Fruit fly (Drosophila melanogaster) whole organism, pupa: Measurements from ENCODE around the gene gig.

Experiments
- CG10348 ChIP-seq: fragments of 200-800 bp; sonication (Bioruptor generic); IDR thresholded peaks from 2 replicates; pipeline ENCODE4 v1.3.6; 2022; ENCODE audit warnings: missing biosample characterization, missing genetic modification characterization
- CG13204 ChIP-seq: fragments of 200-800 bp; sonication (Bioruptor generic); optimal IDR thresholded peaks from 2 replicates; lab custom pipeline; 2018; ENCODE audit warnings: missing biosample characterization, mild to moderate bottlenecking, missing genetic modification characterization, moderate library complexity
- CG14655 ChIP-seq: fragments of 200-800 bp; sonication (Bioruptor generic); optimal IDR thresholded peaks from 3 replicates; lab custom pipeline; 2017; ENCODE audit warnings: mild to moderate bottlenecking, missing biosample characterization, missing genetic modification reagents, missing genetic modification characterization
- CG15710 ChIP-seq: fragments of 200-800 bp; sonication (Bioruptor generic); optimal IDR thresholded peaks from 2 replicates; lab custom pipeline; 2018; ENCODE audit warnings: missing biosample characterization, mild to moderate bottlenecking, missing genetic modification characterization, moderate library complexity
- CG17806 ChIP-seq: fragments of 200-800 bp; sonication (Bioruptor generic); optimal IDR thresholded peaks from 2 replicates; lab custom pipeline; 2018; ENCODE audit warnings: missing biosample characterization, mild to moderate bottlenecking, missing genetic modification characterization, moderate library complexity
- CG32121 ChIP-seq: fragments of 200-800 bp; sonication (Bioruptor generic); IDR thresholded peaks from 2 replicates; pipeline ENCODE4 v1.3.6; 2022; ENCODE audit warnings: missing biosample characterization, missing genetic modification characterization
- CG34367 ChIP-seq: fragments of 200-800 bp; sonication (Bioruptor generic); optimal IDR thresholded peaks from 2 replicates; lab custom pipeline; 2018; ENCODE audit warnings: missing biosample characterization, mild to moderate bottlenecking, missing genetic modification characterization
- CG4496 ChIP-seq: fragments of 200-800 bp; sonication (Bioruptor generic); IDR thresholded peaks from 3 replicates; pipeline ENCODE4 v1.3.6; 2022; ENCODE audit warnings: missing biosample characterization, missing genetic modification characterization
- CG8159 ChIP-seq: fragments of 200-800 bp; sonication (Bioruptor generic); optimal IDR thresholded peaks from 3 replicates; lab custom pipeline; 2018; ENCODE audit warnings: missing biosample characterization, mild to moderate bottlenecking, missing genetic modification characterization, moderate library complexity
- CG8301 ChIP-seq: fragments of 200-800 bp; sonication (Bioruptor generic); optimal IDR thresholded peaks from 2 replicates; lab custom pipeline; 2018; ENCODE audit warnings: missing biosample characterization, mild to moderate bottlenecking, missing genetic modification characterization
- CG9948 ChIP-seq: fragments of 200-800 bp; sonication (Bioruptor generic); optimal IDR thresholded peaks from 2 replicates; lab custom pipeline; 2018; ENCODE audit warnings: missing biosample characterization, mild to moderate bottlenecking, missing genetic modification characterization, moderate library complexity
- D1 ChIP-seq: fragments of 200-800 bp; sonication (Bioruptor generic); optimal IDR thresholded peaks from 2 replicates; lab custom pipeline; 2018; ENCODE audit warnings: missing biosample characterization, mild to moderate bottlenecking, missing genetic modification characterization, moderate library complexity
- EcR ChIP-seq: fragments of 200-800 bp; sonication (Bioruptor generic); optimal IDR thresholded peaks from 3 replicates; lab custom pipeline; 2019; ENCODE audit warnings: missing biosample characterization, missing genetic modification characterization, mild to moderate bottlenecking, moderate library complexity, missing genetic modification reagents
- Ets98B ChIP-seq: fragments of 200-800 bp; sonication (Bioruptor generic); IDR thresholded peaks from 2 replicates; pipeline ENCODE4 v1.3.6; 2022; ENCODE audit warnings: missing biosample characterization, missing genetic modification characterization
- Pif1A ChIP-seq: fragments of 200-800 bp; sonication (Bioruptor generic); optimal IDR thresholded peaks from 3 replicates; lab custom pipeline; 2016; ENCODE audit warnings: missing biosample characterization, missing genetic modification characterization
- Pif1B ChIP-seq: fragments of 200-800 bp; sonication (Bioruptor generic); optimal IDR thresholded peaks from 3 replicates; lab custom pipeline; 2016; ENCODE audit warnings: missing biosample characterization, missing genetic modification characterization
- Snoo ChIP-seq: fragments of 200-800 bp; sonication (Bioruptor generic); optimal IDR thresholded peaks from 3 replicates; lab custom pipeline; 2017; ENCODE audit warnings: missing biosample characterization, mild to moderate bottlenecking, missing genetic modification characterization, inconsistent platforms
- fd96Ca ChIP-seq: fragments of 200-800 bp; sonication (Bioruptor generic); IDR thresholded peaks from 3 replicates; pipeline ENCODE4 v1.3.6; 2022; ENCODE audit warnings: missing biosample characterization, missing genetic modification characterization
- gl ChIP-seq: fragments of 200-800 bp; sonication (Bioruptor generic); optimal IDR thresholded peaks from 2 replicates; lab custom pipeline; 2018; ENCODE audit warnings: missing biosample characterization, mild to moderate bottlenecking, missing genetic modification characterization
- rn ChIP-seq: fragments of 200-800 bp; sonication (Bioruptor generic); IDR thresholded peaks from 2 replicates; pipeline ENCODE4 v1.3.6; 2022; ENCODE audit warnings: missing biosample characterization, missing genetic modification characterization

The gig gene

DNA sequence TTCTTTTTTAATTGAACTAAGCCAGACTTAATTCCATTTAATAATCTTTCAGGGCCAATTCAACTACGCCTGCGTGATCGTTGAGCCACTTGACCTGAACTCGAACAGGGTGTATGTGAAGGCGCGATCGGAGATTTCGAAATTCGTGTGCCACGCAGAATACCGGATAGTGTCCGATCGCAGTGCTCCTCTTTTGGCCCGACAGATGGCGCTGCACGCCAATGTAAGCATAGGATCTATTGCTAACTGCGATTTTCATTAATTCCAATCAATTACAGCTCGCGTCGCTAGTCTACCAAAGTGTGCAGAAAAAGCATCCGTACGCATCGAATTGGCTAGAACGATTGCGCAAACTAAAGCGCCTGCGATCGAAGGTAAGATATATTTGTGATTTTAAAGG, 9.3 kb downstream of the gig start:
- TF ChIP-seq CG17806 (tag; lab: Kevin White, UChicago) (no peak), CG9948 (tag; lab: Kevin White, UChicago) (no peak)

DNA sequence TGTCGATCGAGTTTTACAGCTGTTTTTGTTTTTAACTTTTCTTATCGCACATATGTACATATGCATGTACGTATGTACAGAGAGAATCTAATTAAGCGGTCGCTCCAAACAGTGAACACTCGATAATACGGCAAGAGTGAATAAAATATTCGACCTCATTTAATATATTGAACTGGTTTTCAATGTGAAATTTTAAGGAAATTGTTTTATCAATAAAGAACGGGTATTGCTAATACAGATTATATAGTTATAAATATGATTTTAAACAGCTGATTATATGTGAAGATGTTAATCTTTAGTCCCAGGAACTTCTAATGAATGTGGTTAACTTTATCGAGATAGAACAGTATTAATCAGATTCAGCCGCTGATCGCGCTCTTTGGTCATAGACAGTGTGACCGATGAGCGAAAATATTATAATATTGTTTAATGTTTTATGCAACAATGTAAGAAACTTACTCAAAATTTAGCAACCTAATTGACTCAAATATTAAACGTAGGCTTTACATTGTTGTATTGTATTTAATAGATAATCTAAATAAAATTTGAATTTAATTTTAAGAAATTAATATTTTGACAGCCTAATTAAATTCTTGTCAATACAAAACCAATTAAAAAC, 11.7 kb downstream of the gig start, which contains the start of gene CG7328:
CG7328 (minus strand) TSS at position 19 of the 619 bp plus-strand sequence.
- TF ChIP-seq CG32121 (GFP tag; lab: Robert Waterston, UW) (0 out of 2 replicates have a peak, but pooled peaks have one; percentile 31), CG17806 (tag; lab: Kevin White, UChicago) (no peak)

DNA sequence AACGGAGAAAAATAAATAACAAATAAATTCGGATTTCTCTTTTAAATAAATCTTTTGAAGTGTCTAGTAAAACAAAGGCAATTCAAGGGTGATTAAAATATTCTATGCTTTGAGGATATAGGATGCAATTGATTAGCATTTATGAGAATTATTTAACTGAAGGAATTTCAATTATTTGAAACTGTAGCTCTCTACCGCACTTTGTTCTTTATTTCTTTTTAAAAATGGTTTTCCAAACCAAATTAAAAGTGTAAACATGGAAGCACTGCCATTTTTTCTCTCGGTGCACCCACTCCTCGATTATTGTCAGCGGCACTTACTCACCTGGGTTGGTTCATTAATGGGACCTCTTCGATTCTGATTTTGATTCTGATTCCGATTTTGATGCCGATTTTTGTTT, 39.2 kb downstream of the gig start:
- peak; percentile 21 for TF ChIP-seq D1 (tag; lab: Kevin White, UChicago)
- TF ChIP-seq CG15710 (tag; lab: Kevin White, UChicago) = peak; percentile 19
- TF ChIP-seq CG17806 (tag; lab: Kevin White, UChicago) = peak; percentile 10
- TF ChIP-seq CG8159 (tag; lab: Kevin White, UChicago) = peak; percentile 42
- no peak for TF ChIP-seq CG4496 (GFP tag; lab: Robert Waterston, UW)
- TF ChIP-seq CG9948 (tag; lab: Kevin White, UChicago) = peak; percentile 12
- TF ChIP-seq CG8301 (tag; lab: Kevin White, UChicago) = no peak
- TF ChIP-seq, all 21 proteins: peak for 5

DNA sequence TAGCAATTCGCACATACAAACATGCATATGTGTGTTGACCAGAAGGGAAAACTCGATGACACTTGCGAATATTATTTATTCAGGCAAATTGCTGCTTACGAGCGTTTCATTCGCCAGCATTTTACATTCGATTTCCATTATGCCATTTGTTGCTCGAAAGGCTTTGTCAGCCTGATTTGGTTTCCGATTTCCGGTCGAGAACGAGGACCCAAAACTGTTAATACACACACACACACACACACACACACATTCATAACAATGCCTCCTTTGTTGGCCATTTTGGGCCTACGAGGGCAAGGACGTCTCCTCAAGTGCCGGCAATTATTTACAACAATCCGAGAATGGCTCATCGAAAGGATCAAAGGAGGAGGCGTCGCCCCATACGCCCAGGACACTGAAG, 48.7 kb downstream of the gig start:
- no peak for TF ChIP-seq CG4496 (GFP tag; lab: Robert Waterston, UW)
- no peak for TF ChIP-seq Snoo (tag; lab: Kevin White, UChicago)
- no peak for TF ChIP-seq Pif1B
- TF ChIP-seq CG14655 (GFP tag; lab: Kevin White, UChicago) = no peak

DNA sequence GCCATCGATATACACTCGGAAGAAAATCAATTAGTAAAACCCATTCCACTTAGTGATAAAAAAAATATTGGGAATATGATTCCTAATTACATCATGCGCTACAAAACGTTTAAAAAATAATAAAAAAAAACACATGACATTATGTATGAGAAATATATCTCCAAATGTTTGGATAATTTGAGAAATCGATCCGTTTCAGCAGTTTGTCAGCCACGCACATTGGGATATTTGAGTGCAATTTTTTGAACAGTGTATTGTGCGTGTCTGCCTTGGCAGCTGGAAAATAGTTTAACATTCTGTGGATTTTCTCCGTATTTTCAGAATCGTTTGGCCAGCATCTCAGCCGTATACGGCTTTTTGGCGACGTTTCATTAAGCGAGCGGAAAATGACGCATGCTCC, 49.1 kb downstream of the gig start:
- TF ChIP-seq CG4496 (GFP tag; lab: Robert Waterston, UW) (no peak), CG17806 (tag; lab: Kevin White, UChicago) (no peak), CG14655 (GFP tag; lab: Kevin White, UChicago) (no peak), CG13204 (no peak), D1 (tag; lab: Kevin White, UChicago) (no peak), Pif1A (GFP tag; lab: Kevin White, UChicago) (no peak), fd96Ca (no peak), CG32121 (GFP tag; lab: Robert Waterston, UW) (no peak), CG9948 (tag; lab: Kevin White, UChicago) (no peak), gl (tag; lab: Kevin White, UChicago) (no peak), CG15710 (tag; lab: Kevin White, UChicago) (no peak)

DNA sequence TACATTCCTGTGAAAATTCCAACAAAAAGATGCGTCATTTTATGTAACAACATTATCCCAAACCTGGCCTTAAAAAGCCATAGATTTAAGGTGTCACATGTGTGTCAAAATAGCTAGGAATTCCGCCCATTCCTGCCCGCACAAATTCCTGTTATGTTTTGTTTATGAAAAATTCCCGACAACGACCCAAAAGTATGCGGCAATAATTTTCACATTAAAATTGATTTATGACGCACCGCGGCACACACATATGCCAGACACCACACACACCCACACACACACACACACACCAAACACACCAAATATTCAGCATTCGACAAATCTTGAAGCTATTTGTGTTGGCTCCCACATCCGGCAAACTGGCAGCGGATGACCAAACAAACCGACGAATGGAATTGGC, 53.8 kb downstream of the gig start:
- TF ChIP-seq Snoo (tag; lab: Kevin White, UChicago) (no peak), D1 (tag; lab: Kevin White, UChicago) (no peak)

DNA sequence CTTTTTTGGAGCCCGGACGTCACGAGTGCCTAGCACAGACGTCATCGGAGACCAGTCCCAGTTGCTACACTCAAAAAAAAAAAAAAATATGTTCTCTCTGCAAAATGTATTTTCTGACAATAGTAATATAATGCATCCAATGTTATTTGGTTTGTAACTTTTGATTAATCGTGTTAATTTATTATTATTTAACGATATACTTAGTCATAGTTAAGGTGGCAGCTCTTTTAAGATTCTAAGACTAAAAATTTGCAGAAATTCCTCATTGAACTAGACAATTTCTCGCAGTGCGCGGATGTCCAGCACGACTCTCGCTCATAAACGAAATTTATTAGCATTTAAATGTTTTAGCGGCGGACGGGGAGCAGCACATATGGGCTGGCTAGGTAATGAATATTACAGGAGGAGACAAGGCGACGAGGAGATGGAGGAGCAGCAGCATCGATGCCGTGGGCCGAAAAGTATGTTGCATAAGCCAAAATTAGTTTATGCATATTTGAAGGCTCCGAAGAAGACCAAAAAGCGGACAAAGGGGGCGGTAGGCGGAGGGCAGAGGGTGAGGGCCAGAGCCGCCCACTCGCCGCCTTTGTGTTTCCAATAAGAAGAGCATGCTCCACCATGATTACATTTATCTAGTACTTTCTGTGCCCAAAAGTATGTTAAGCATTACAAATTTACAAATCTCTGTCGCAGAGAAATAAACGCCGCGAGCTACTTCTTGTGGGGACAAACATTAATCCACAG, 54.5 kb downstream of the gig start:
- TF ChIP-seq fd96Ca (0 out of 3 replicates have a peak, but pooled peaks have one; percentile 40), CG34367 (tag; lab: Kevin White, UChicago) (peak; percentile 58), Snoo (tag; lab: Kevin White, UChicago) (no peak), rn (GFP tag; lab: Robert Waterston, UW) (no peak), gl (tag; lab: Kevin White, UChicago) (peak; percentile 7), CG15710 (tag; lab: Kevin White, UChicago) (peak; percentile 74), CG13204 (no peak), EcR (GFP tag; lab: Kevin White, UChicago) (no peak), CG8159 (tag; lab: Kevin White, UChicago) (peak; percentile 78), CG17806 (tag; lab: Kevin White, UChicago) (peak; percentile 73), CG8301 (tag; lab: Kevin White, UChicago) (peak; percentile 68), CG14655 (GFP tag; lab: Kevin White, UChicago) (peak; percentile 73), CG9948 (tag; lab: Kevin White, UChicago) (peak; percentile 64), Pif1B (peak; percentile 57), Pif1A (GFP tag; lab: Kevin White, UChicago) (peak; percentile 58), CG32121 (GFP tag; lab: Robert Waterston, UW) (0 out of 2 replicates have a peak, but pooled peaks have one; percentile 23), CG10348 (GFP tag; lab: Robert Waterston, UW) (no peak; the same call in 1 of the 2 replicates), D1 (tag; lab: Kevin White, UChicago) (no peak), Ets98B (GFP tag; lab: Robert Waterston, UW) (peak; percentile 20), CG4496 (GFP tag; lab: Robert Waterston, UW) (no peak; the same call in 1 of the 3 replicates)
- TF ChIP-seq, all 21 proteins: peak for 13
